Fruit fly (Drosophila melanogaster): Measurements from ENCODE around the gene Msp300.

Msp300 gene

dm6 chr2L:5245363-5245892, 144.8 kb downstream of the Msp300 start (continued):
- TF ChIP-seq CG8944 (GFP tag; optimal IDR thresholded peaks at IDR 0.05) (peak; percentile 30), Trl (optimal IDR thresholded peaks at IDR 0.05) (no peak), Trl (GFP tag; optimal IDR thresholded peaks at IDR 0.05) (no peak), hkb (optimal IDR thresholded peaks at IDR 0.05) (no peak), hkb (GFP tag; IDR thresholded peaks at IDR 0.05) (no peak), Nf-YA (GFP tag; IDR thresholded peaks at IDR 0.05) (no peak), chm (GFP tag; IDR thresholded peaks at IDR 0.05) (peak; percentile 61; the same call in 1 of the 2 replicates), bigmax (GFP tag; optimal IDR thresholded peaks at IDR 0.05) (no peak), Mad (GFP tag; optimal IDR thresholded peaks at IDR 0.05) (peak; percentile 2), Lhr (GFP tag; optimal IDR thresholded peaks at IDR 0.05) (peak; percentile 31), CG10959 (GFP tag; IDR thresholded peaks at IDR 0.05) (no peak), CG17829 (tag; optimal IDR thresholded peaks at IDR 0.05) (peak; percentile 74), CG31388 (GFP tag; optimal IDR thresholded peaks at IDR 0.05) (no peak), Oli (tag; optimal IDR thresholded peaks at IDR 0.05) (peak; percentile 30), Mrtf (GFP tag; IDR thresholded peaks at IDR 0.05) (no peak), CG4404 (GFP tag; IDR thresholded peaks at IDR 0.05) (no peak), seq (GFP tag; IDR thresholded peaks at IDR 0.05) (no peak), CG17328 (GFP tag; IDR thresholded peaks at IDR 0.05) (peak; percentile 68), CG3726 (GFP tag; IDR thresholded peaks at IDR 0.05) (no peak), unpg (GFP tag; optimal IDR thresholded peaks at IDR 0.05) (peak; percentile 48), disco-r (GFP tag; optimal IDR thresholded peaks at IDR 0.05) (no peak), CG11696 (GFP tag; IDR thresholded peaks at IDR 0.05) (no peak), CG14860 (GFP tag; IDR thresholded peaks at IDR 0.05; ENCODE audit: partially characterized antibody) (no peak), CG13775 (GFP tag; optimal IDR thresholded peaks at IDR 0.05) (no peak), Rx (GFP tag; IDR thresholded peaks at IDR 0.05) (no peak), CG13296 (GFP tag; optimal IDR thresholded peaks at IDR 0.05) (no peak), ind (GFP tag; optimal IDR thresholded peaks at IDR 0.05) (no peak), crol (GFP tag; IDR thresholded peaks at IDR 0.05) (no peak), B-H2 (GFP tag; optimal IDR thresholded peaks at IDR 0.05) (no peak), CG10209 (GFP tag; optimal IDR thresholded peaks at IDR 0.05) (peak; percentile 22), CG2116 (GFP tag; optimal IDR thresholded peaks at IDR 0.05) (no peak), dan (GFP tag; IDR thresholded peaks at IDR 0.05) (no peak), Sry-δ (GFP tag; optimal IDR thresholded peaks at IDR 0.05) (no peak), Adf1 (GFP tag; IDR thresholded peaks at IDR 0.05) (no peak), wdn (GFP tag; IDR thresholded peaks at IDR 0.05) (no peak), run (tag; optimal IDR thresholded peaks at IDR 0.05) (no peak), Doc2 (GFP tag; IDR thresholded peaks at IDR 0.05) (no peak), CG10654 (GFP tag; optimal IDR thresholded peaks at IDR 0.05) (no peak), rib (GFP tag; IDR thresholded peaks at IDR 0.05) (no peak), nerfin-1 (tag; optimal IDR thresholded peaks at IDR 0.05) (peak; percentile 35)

dm6 chr2L:5247384-5247783, 146.7 kb downstream of the Msp300 start:
- TF ChIP-seq CG10209 (GFP tag; optimal IDR thresholded peaks at IDR 0.05) (no peak), CG12219 (GFP tag; optimal IDR thresholded peaks at IDR 0.05) (no peak), tgo (GFP tag; IDR thresholded peaks at IDR 0.05) (peak; percentile 15; the same call in 1 of the 3 replicates), CG8388 (GFP tag; optimal IDR thresholded peaks at IDR 0.05) (peak; percentile 9), dmrt99B (tag; optimal IDR thresholded peaks at IDR 0.05) (no peak), grn (GFP tag; optimal IDR thresholded peaks at IDR 0.05) (peak; percentile 98), CG33557 (GFP tag; optimal IDR thresholded peaks at IDR 0.05) (peak; percentile 23), CG4328 (GFP tag; optimal IDR thresholded peaks at IDR 0.05) (no peak), CG2199 (GFP tag; IDR thresholded peaks at IDR 0.05) (peak; percentile 48; the same call in 1 of the 3 replicates), Hmr (GFP tag; optimal IDR thresholded peaks at IDR 0.05) (no peak), gem (tag; optimal IDR thresholded peaks at IDR 0.05) (peak; percentile 37), Eip74EF (GFP tag; optimal IDR thresholded peaks at IDR 0.05) (no peak), Scr (GFP tag; IDR thresholded peaks at IDR 0.05; ENCODE audit: partially characterized antibody) (peak; percentile 28; the same call in 1 of the 2 replicates), corto (GFP tag; optimal IDR thresholded peaks at IDR 0.05) (peak; percentile 32), Dll (GFP tag; IDR thresholded peaks at IDR 0.05; ENCODE audit: partially characterized antibody) (peak; percentile 29; the same call in 1 of the 4 replicates), CG11696 (GFP tag; IDR thresholded peaks at IDR 0.05) (no peak)

All from whole organism, embryonic.